Fruit fly (Drosophila melanogaster) whole organism, wandering third instar larva: Measurements from ENCODE around the gene JMJD7.

ENCODE experiments used
- Dfd ChIP-seq: fragments of >200 bp; optimal IDR thresholded peaks from 2 replicates; lab custom pipeline; 2017; ENCODE audit warnings: missing biosample characterization, missing genetic modification characterization
- Dif ChIP-seq: fragments of 200-275, 200-300 bp; sonication (Bioruptor generic); optimal IDR thresholded peaks from 2 replicates; lab custom pipeline; 2018; ENCODE audit warnings: missing biosample characterization, missing genetic modification characterization; ENCODE audit not compliant: partially characterized antibody
- HLH106 ChIP-seq: fragments of 200-800 bp; optimal IDR thresholded peaks from 3 replicates; lab custom pipeline; 2019; ENCODE audit warnings: missing biosample characterization, mild to moderate bottlenecking, missing genetic modification characterization, moderate library complexity
- Hr78 ChIP-seq: fragments of >200 bp; optimal IDR thresholded peaks from 2 replicates; lab custom pipeline; 2017; ENCODE audit warnings: missing biosample characterization, missing genetic modification characterization
- Myc ChIP-seq: fragments of >200 bp; optimal IDR thresholded peaks from 2 replicates; lab custom pipeline; 2017
- Sp1 ChIP-seq: fragments of 200-800 bp; sonication (Bioruptor generic); optimal IDR thresholded peaks from 3 replicates; lab custom pipeline; 2019; ENCODE audit warnings: missing biosample characterization, mild to moderate bottlenecking, missing genetic modification characterization, moderate library complexity
- dl ChIP-seq, 2 experiments: fragments of 175-275, 200-275 bp in 1 of 2; fragments of 200-275 bp in 1 of 2; sonication (Bioruptor generic); optimal IDR thresholded peaks; lab custom pipeline; 2018; ENCODE audit warnings: mild to moderate bottlenecking in 2 of 2, missing biosample characterization in 2 of 2, missing genetic modification characterization in 2 of 2, moderate library complexity in 2 of 2; ENCODE audit not compliant: partially characterized antibody in 2 of 2, insufficient read depth in 1 of 2
- lola ChIP-seq: fragments of >200 bp; optimal IDR thresholded peaks from 2 replicates; lab custom pipeline; 2017; ENCODE audit warnings: missing biosample characterization, missing genetic modification characterization
- pan ChIP-seq: fragments of >200 bp; optimal IDR thresholded peaks from 2 replicates; lab custom pipeline; 2017
- sv ChIP-seq: fragments of 200-800 bp; sonication (Bioruptor generic); optimal IDR thresholded peaks from 3 replicates; lab custom pipeline; 2016; ENCODE audit warnings: missing biosample characterization, missing genetic modification characterization
- usp ChIP-seq: fragments of >200 bp; optimal IDR thresholded peaks from 2 replicates; lab custom pipeline; 2017; ENCODE audit warnings: missing biosample characterization, missing genetic modification characterization

- TF ChIP-seq usp, result no peak
- TF ChIP-seq sv, result no peak
- no peak for TF ChIP-seq pan
- no peak for TF ChIP-seq Dfd (GFP tag; lab: Kevin White, UChicago)
- no peak for TF ChIP-seq dl (GFP tag; optimal IDR thresholded peaks at IDR 0.05; lab: Kevin White, UChicago; ENCODE audit: insufficient read depth in 1 of 2, partially characterized antibody in 2 of 2)
- no peak for TF ChIP-seq Sp1 (GFP tag; lab: Kevin White, UChicago)
- TF ChIP-seq lola (GFP tag; lab: Kevin White, UChicago), result no peak
- no peak for TF ChIP-seq HLH106 (tag; lab: Kevin White, UChicago)
- TF ChIP-seq Dif (GFP tag; lab: Kevin White, UChicago), result no peak
- no peak for TF ChIP-seq Myc
- TF ChIP-seq Hr78 (GFP tag; lab: Kevin White, UChicago), result no peak
Measured at dm6 chr3L:13480241-13480627, 30.2 kb upstream of the JMJD7 start.
